Fruit fly (Drosophila melanogaster): ENCODE results near the gene CG3847.

The CG3847 gene

DNA sequence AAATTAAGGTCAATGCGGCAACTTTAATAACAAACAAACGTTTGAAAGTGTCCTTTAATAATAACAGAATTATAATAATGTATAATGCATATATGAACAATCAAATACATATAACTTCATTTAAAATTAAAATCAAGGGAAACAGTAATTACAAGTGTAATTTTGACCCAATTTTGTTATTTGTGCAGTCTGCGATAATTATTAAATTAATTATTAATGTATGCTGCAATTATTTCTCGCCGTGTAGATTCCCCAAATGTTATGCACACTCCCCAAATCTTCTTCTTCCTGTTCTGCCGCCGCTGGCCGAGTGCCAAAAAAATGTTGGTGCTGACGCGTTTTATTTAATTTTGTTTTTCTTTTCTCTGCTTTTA lies 6.7 kb downstream of the CG3847 start (continued):
- TF ChIP-seq Side (GFP tag; optimal IDR thresholded peaks at IDR 0.05): no peak
- TF ChIP-seq bsh (GFP tag; optimal IDR thresholded peaks at IDR 0.05): peak in 1 of 2 experiments; percentile 91
- no peak for TF ChIP-seq Doc2 (GFP tag; IDR thresholded peaks at IDR 0.05)
- no peak for TF ChIP-seq shn (GFP tag; optimal IDR thresholded peaks at IDR 0.05)
- peak; percentile 91 for TF ChIP-seq Hmr (GFP tag; optimal IDR thresholded peaks at IDR 0.05)
- peak; percentile 89 for TF ChIP-seq dmrt11E (tag; optimal IDR thresholded peaks at IDR 0.05)
- peak; percentile 75 for TF ChIP-seq Fer2 (tag; optimal IDR thresholded peaks at IDR 0.05)
- peak; percentile 31 for TF ChIP-seq gcm2 (GFP tag; optimal IDR thresholded peaks at IDR 0.05)
- TF ChIP-seq CG11456 (GFP tag; IDR thresholded peaks at IDR 0.05): peak; percentile 73
- TF ChIP-seq CG17361 (GFP tag; IDR thresholded peaks at IDR 0.05): peak; percentile 96
- no peak for TF ChIP-seq Opbp (GFP tag; IDR thresholded peaks at IDR 0.05; ENCODE audit: partially characterized antibody)
- TF ChIP-seq D19A (tag; optimal IDR thresholded peaks at IDR 0.05): peak; percentile 84
- peak; percentile 64 for TF ChIP-seq CG18476 (GFP tag; optimal IDR thresholded peaks at IDR 0.05)
- peak; percentile 75 for TF ChIP-seq zfh1 (GFP tag; IDR thresholded peaks at IDR 0.05)
- peak; percentile 40 for TF ChIP-seq CG17186 (GFP tag; optimal IDR thresholded peaks at IDR 0.05)
- peak; percentile 82 for TF ChIP-seq trem (tag; optimal IDR thresholded peaks at IDR 0.05)
- no peak for TF ChIP-seq Myb (GFP tag; optimal IDR thresholded peaks at IDR 0.05)
- no peak for TF ChIP-seq CG42726 (GFP tag; IDR thresholded peaks at IDR 0.05; ENCODE audit: partially characterized antibody)
- no peak for TF ChIP-seq mirr (GFP tag; optimal IDR thresholded peaks at IDR 0.05)
- TF ChIP-seq rib (GFP tag; IDR thresholded peaks at IDR 0.05): peak; percentile 64; the same call in 1 of the 2 replicates
- no peak for TF ChIP-seq slp2 (GFP tag; optimal IDR thresholded peaks at IDR 0.05)
- no peak for TF ChIP-seq maf-S (GFP tag; optimal IDR thresholded peaks at IDR 0.05)
- TF ChIP-seq HLHmδ (GFP tag; optimal IDR thresholded peaks at IDR 0.05): no peak
- peak; percentile 52 for TF ChIP-seq slou (GFP tag; optimal IDR thresholded peaks at IDR 0.05)
- TF ChIP-seq pros (GFP tag; optimal IDR thresholded peaks at IDR 0.05): no peak
- peak; percentile 77 for TF ChIP-seq CG4820 (GFP tag; optimal IDR thresholded peaks at IDR 0.05)
- TF ChIP-seq CG15073 (GFP tag; optimal IDR thresholded peaks at IDR 0.05): no peak
- TF ChIP-seq Elba2 (GFP tag; optimal IDR thresholded peaks at IDR 0.05): peak; percentile 15
- TF ChIP-seq CG9727 (GFP tag; optimal IDR thresholded peaks at IDR 0.05): peak; percentile 92
- peak; percentile 7 for TF ChIP-seq CG8089 (GFP tag; optimal IDR thresholded peaks at IDR 0.05)
- peak; percentile 78 for TF ChIP-seq twi (tag; optimal IDR thresholded peaks at IDR 0.05)
- peak; percentile 23 for TF ChIP-seq pho (GFP tag; optimal IDR thresholded peaks at IDR 0.05)
- peak; percentile 44 for TF ChIP-seq CG13123 (GFP tag; optimal IDR thresholded peaks at IDR 0.05)
- no peak for TF ChIP-seq sna (GFP tag; IDR thresholded peaks at IDR 0.05; ENCODE audit: partially characterized antibody)
- peak; percentile 95 for TF ChIP-seq CG2678 (tag; optimal IDR thresholded peaks at IDR 0.05)
- peak; percentile 88 for TF ChIP-seq Fer3 (tag; optimal IDR thresholded peaks at IDR 0.05)
- no peak for TF ChIP-seq CG16863 (GFP tag; optimal IDR thresholded peaks at IDR 0.05)
- TF ChIP-seq PHDP (tag; optimal IDR thresholded peaks at IDR 0.05): peak; percentile 90
- peak; percentile 89 for TF ChIP-seq Xrp1 (GFP tag; IDR thresholded peaks at IDR 0.05)
- no peak for TF ChIP-seq ERR (GFP tag; optimal IDR thresholded peaks at IDR 0.05)
- TF ChIP-seq dysf (GFP tag; IDR thresholded peaks at IDR 0.05): peak; percentile 89
- peak; percentile 32 for TF ChIP-seq CG4617 (GFP tag; optimal IDR thresholded peaks at IDR 0.05; ENCODE audit: borderline replicate concordance)
- TF ChIP-seq CG18011 (GFP tag; optimal IDR thresholded peaks at IDR 0.05): no peak
- no peak for TF ChIP-seq NK7.1 (GFP tag; optimal IDR thresholded peaks at IDR 0.05)
- peak; percentile 49 for TF ChIP-seq CG7928 (GFP tag; optimal IDR thresholded peaks at IDR 0.05)
- TF ChIP-seq CG13775 (GFP tag; optimal IDR thresholded peaks at IDR 0.05): peak; percentile 88
- TF ChIP-seq salm (tag; optimal IDR thresholded peaks at IDR 0.05): peak; percentile 83
- peak; percentile 91 for TF ChIP-seq lab (GFP tag; optimal IDR thresholded peaks at IDR 0.05)
- peak; percentile 88 for TF ChIP-seq CG6689 (GFP tag; IDR thresholded peaks at IDR 0.05)
- TF ChIP-seq HLH54F (GFP tag; optimal IDR thresholded peaks at IDR 0.05): no peak
- TF ChIP-seq gem (tag; optimal IDR thresholded peaks at IDR 0.05): peak; percentile 95
